Worm (Caenorhabditis elegans) whole organism, L4 larva: Measurements from ENCODE around the gene C50B6.1.

Source experiments
- ceh-28 ChIP-seq: fragments of 150-350 bp; optimal IDR thresholded peaks from 2 replicates; lab custom pipeline; 2014; ENCODE audit warnings: missing biosample characterization, missing genetic modification reagents, missing genetic modification characterization
- egl-27 ChIP-seq: sonication (generic microtip); optimal IDR thresholded peaks from 3 replicates; lab custom pipeline; 2017; ENCODE audit warnings: missing biosample characterization, missing genetic modification reagents, missing genetic modification characterization
- jun-1 ChIP-seq: fragments of 150-350 bp; optimal IDR thresholded peaks from 2 replicates; lab custom pipeline; 2014; ENCODE audit warnings: missing biosample characterization, missing genetic modification reagents, missing genetic modification characterization
- lsy-2 ChIP-seq, 2 experiments: fragments of 150-350 bp in 1 of 2; sonication (generic microtip) in 1 of 2; optimal IDR thresholded peaks; 2 replicates each; lab custom pipeline; 2014 to 2017; ENCODE audit warnings: missing biosample characterization in 2 of 2, missing genetic modification characterization in 2 of 2

DNA sequence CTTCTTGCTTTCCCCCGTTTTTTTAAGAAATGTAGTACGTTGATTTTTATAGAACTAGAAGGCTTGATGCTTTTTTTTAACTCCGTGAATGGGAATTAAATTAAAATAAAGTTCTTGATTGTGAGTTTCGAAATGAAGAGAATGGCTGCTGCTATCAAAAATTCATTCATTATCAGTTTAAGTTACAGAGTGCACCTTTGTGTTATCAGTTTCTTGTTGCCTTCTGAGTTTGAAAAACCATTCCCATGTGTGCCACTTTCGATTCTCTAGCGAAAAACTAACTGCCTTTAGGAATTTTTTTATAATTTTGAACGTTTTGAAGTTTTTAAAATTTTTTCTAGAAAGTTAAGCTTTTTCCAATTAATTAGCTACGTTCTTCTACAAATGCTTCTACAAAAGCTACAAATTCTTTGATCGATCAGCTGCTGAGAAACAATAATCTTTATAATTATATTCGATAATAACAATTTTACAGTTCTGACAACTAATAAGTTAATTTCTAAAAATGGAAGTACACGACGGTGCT is 4.0 kb upstream of the C50B6.1 start, which contains the start of gene C26E1.2:
- TF ChIP-seq egl-27 (tag; lab: Kevin White, UChicago) (no peak), jun-1 (tag; lab: Kevin White, UChicago) (no peak), ceh-28 (tag; lab: Kevin White, UChicago) (no peak), lsy-2 (tag; optimal IDR thresholded peaks at IDR 0.05; lab: Kevin White, UChicago) (no peak)
